Worm (Caenorhabditis elegans): ENCODE measurements around the gene C05C10.2.
A peak's percentile ranks its signal among the peaks of the same experiment; 100 is the strongest.

C05C10.2 gene

ce11 chrII:9974967-9975366, 52.9 kb downstream of the C05C10.2 start, which contains the start of gene aakg-5 (continued):
- TF ChIP-seq F57C9.4 (tag; optimal IDR thresholded peaks at IDR 0.05) = no peak
- TF ChIP-seq F37B4.10 (GFP tag; IDR thresholded peaks at IDR 0.05) = no peak
- TF ChIP-seq F52B5.7 (tag; optimal IDR thresholded peaks at IDR 0.05) = no peak
- TF ChIP-seq F39B2.1 (GFP tag; IDR thresholded peaks at IDR 0.05) = no peak
- no peak for TF ChIP-seq pbrm-1 (GFP tag; IDR thresholded peaks at IDR 0.05)
- no peak for TF ChIP-seq ztf-22 (GFP tag; optimal IDR thresholded peaks at IDR 0.05)
- no peak for TF ChIP-seq cebp-2 (GFP tag; IDR thresholded peaks at IDR 0.05)
- no peak for TF ChIP-seq aptf-3 (GFP tag; IDR thresholded peaks at IDR 0.05)
- TF ChIP-seq athp-1 (tag; optimal IDR thresholded peaks at IDR 0.05) = no peak
- no peak for TF ChIP-seq lsl-1 (GFP tag; optimal IDR thresholded peaks at IDR 0.05)
- TF ChIP-seq ceh-27 (GFP tag; optimal IDR thresholded peaks at IDR 0.05) = peak; percentile 29
- peak; percentile 84 for TF ChIP-seq nhr-80 (tag; optimal IDR thresholded peaks at IDR 0.05)
- TF ChIP-seq hmg-1.2 (GFP tag; IDR thresholded peaks at IDR 0.05) = peak; percentile 91
- no peak for TF ChIP-seq B0035.1 (tag; optimal IDR thresholded peaks at IDR 0.05)
- TF ChIP-seq D2030.7 (GFP tag; IDR thresholded peaks at IDR 0.05) = no peak
- no peak for TF ChIP-seq ztf-28 (GFP tag; IDR thresholded peaks at IDR 0.05)
- no peak for TF ChIP-seq zfh-2 (GFP tag; conservative IDR thresholded peaks at IDR 0.05)
- TF ChIP-seq ztf-26 (tag; optimal IDR thresholded peaks at IDR 0.05) = no peak
- no peak for TF ChIP-seq snpc-1.3 (tag; optimal IDR thresholded peaks at IDR 0.05; ENCODE audit: insufficient read depth)
- TF ChIP-seq ceh-100 (GFP tag; IDR thresholded peaks at IDR 0.05) = no peak
- no peak for TF ChIP-seq snpc-1.1 (tag; optimal IDR thresholded peaks at IDR 0.05; ENCODE audit: insufficient read depth)
- TF ChIP-seq F55B11.4 (tag; optimal IDR thresholded peaks at IDR 0.05; ENCODE audit: borderline replicate concordance, insufficient read depth) = no peak
- no peak for TF ChIP-seq ZK185.1 (tag; optimal IDR thresholded peaks at IDR 0.05; ENCODE audit: poor library complexity, severe bottlenecking)
- no peak for TF ChIP-seq mcd-1 (GFP tag; IDR thresholded peaks at IDR 0.05)
- TF ChIP-seq madf-6 (GFP tag; IDR thresholded peaks at IDR 0.05) = no peak
- TF ChIP-seq F49E8.2 (tag; optimal IDR thresholded peaks at IDR 0.05; ENCODE audit: insufficient read depth) = no peak
- no peak for TF ChIP-seq B0261.1 (tag; optimal IDR thresholded peaks at IDR 0.05)
- TF ChIP-seq Y53F4B.3 (GFP tag; IDR thresholded peaks at IDR 0.05) = no peak
- no peak for TF ChIP-seq snpc-4 (GFP tag; optimal IDR thresholded peaks at IDR 0.05)
- peak in 1 of 4 experiments; percentile 64 for TF ChIP-seq snpc-4 (tag; optimal IDR thresholded peaks at IDR 0.05)
- peak; percentile 44; the same call in 1 of the 2 replicates for TF ChIP-seq ekl-4 (GFP tag; IDR thresholded peaks at IDR 0.05)
- peak; percentile 24 for TF ChIP-seq gei-17 (GFP tag; optimal IDR thresholded peaks at IDR 0.05)
- TF ChIP-seq lin-26 (GFP tag; IDR thresholded peaks at IDR 0.05) = no peak
- no peak for TF ChIP-seq Y53G8AR.9 (GFP tag; conservative IDR thresholded peaks at IDR 0.05)
- TF ChIP-seq mes-4 (tag; optimal IDR thresholded peaks at IDR 0.05) = no peak
- TF ChIP-seq sea-2 (GFP tag; IDR thresholded peaks at IDR 0.05) = no peak
- TF ChIP-seq nfyb-1 (GFP tag; IDR thresholded peaks at IDR 0.05) = 0 out of 2 replicates have a peak, but pooled peaks have one; percentile 35
- no peak for TF ChIP-seq F33H1.4 (GFP tag; IDR thresholded peaks at IDR 0.05)
- no peak for TF ChIP-seq repo-1 (tag; optimal IDR thresholded peaks at IDR 0.05)
- TF ChIP-seq B0019.2 (GFP tag; conservative IDR thresholded peaks at IDR 0.05) = no peak
- no peak for TF ChIP-seq rpc-1 (optimal IDR thresholded peaks at IDR 0.05)
- no peak for TF ChIP-seq rpc-1 (tag; optimal IDR thresholded peaks at IDR 0.05)
- TF ChIP-seq tbx-9 (tag; optimal IDR thresholded peaks at IDR 0.05; ENCODE audit: borderline replicate concordance) = no peak
- TF ChIP-seq let-526 (GFP tag; IDR thresholded peaks at IDR 0.05) = no peak
- TF ChIP-seq atf-7 (tag; optimal IDR thresholded peaks at IDR 0.05) = no peak
- no peak for TF ChIP-seq die-1 (tag; optimal IDR thresholded peaks at IDR 0.05)
- no peak for TF ChIP-seq hlh-26 (GFP tag; conservative IDR thresholded peaks at IDR 0.05)
- peak; percentile 78 for TF ChIP-seq pha-4 (tag; optimal IDR thresholded peaks at IDR 0.05)
